Fruit fly (Drosophila melanogaster) whole organism, pupa: ENCODE results near the gene CG14034.

Experiments
- CG12605 ChIP-seq: fragments of 200-800 bp; sonication (Bioruptor generic); IDR thresholded peaks from 2 replicates; pipeline ENCODE4 v1.3.6; 2022; ENCODE audit warnings: missing biosample characterization, missing genetic modification characterization
- CG17806 ChIP-seq: fragments of 200-800 bp; sonication (Bioruptor generic); optimal IDR thresholded peaks from 2 replicates; lab custom pipeline; 2018; ENCODE audit warnings: missing biosample characterization, mild to moderate bottlenecking, missing genetic modification characterization, moderate library complexity
- EcR ChIP-seq: fragments of 200-800 bp; sonication (Bioruptor generic); optimal IDR thresholded peaks from 3 replicates; lab custom pipeline; 2019; ENCODE audit warnings: missing biosample characterization, missing genetic modification characterization, mild to moderate bottlenecking, moderate library complexity, missing genetic modification reagents
- Pif1A ChIP-seq: fragments of 200-800 bp; sonication (Bioruptor generic); optimal IDR thresholded peaks from 3 replicates; lab custom pipeline; 2016; ENCODE audit warnings: missing biosample characterization, missing genetic modification characterization
- Snoo ChIP-seq: fragments of 200-800 bp; sonication (Bioruptor generic); optimal IDR thresholded peaks from 3 replicates; lab custom pipeline; 2017; ENCODE audit warnings: missing biosample characterization, mild to moderate bottlenecking, missing genetic modification characterization, inconsistent platforms
- gl ChIP-seq: fragments of 200-800 bp; sonication (Bioruptor generic); optimal IDR thresholded peaks from 2 replicates; lab custom pipeline; 2018; ENCODE audit warnings: missing biosample characterization, mild to moderate bottlenecking, missing genetic modification characterization

DNA sequence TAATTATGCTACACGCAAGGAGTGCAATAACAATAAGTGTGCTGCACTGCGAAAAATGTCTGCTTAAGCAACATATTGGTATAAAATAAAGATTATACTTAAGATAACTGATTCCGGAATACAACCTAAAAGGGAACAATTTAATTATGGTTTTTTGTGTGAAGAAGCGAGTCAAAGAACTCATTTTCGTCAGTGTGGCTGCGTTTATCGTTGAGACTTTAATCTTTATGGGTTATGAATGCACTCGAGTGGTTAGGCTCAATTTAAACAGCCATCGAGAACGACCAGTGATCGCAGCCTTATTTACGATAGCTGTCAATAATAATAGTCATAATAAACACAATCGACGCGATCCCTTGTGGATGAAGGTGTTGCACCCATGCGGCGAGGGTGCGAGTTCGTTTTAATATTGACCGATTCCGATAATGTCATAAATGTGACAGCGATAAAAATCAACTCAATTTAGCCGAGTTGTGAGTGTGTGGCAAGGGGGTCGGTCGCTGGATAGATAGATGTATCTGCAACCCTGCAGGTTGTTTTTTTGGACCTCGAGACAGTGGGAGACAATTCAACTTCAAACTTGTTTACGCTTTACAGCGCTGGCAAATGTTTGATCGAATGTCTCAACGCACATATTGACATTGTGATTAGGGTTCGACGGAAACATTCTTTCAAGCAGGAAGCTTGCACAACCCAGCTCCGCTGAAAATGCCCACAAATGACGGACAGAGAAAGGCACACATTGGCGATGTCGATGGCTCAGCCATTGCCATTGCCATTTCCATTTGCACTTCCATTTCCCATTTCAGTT, 39.9 kb upstream of the CG14034 start:
- TF ChIP-seq Snoo (tag; lab: Kevin White, UChicago) (peak; percentile 61), Pif1A (peak; percentile 62), gl (tag; lab: Kevin White, UChicago) (peak; percentile 40), CG12605 (GFP tag; lab: Robert Waterston, UW) (no peak; the same call in 1 of the 2 replicates), CG17806 (tag; lab: Kevin White, UChicago) (peak; percentile 67), EcR (peak; percentile 87)
